Fruit fly (Drosophila melanogaster) whole organism, wandering third instar larva: ENCODE data around the gene BomBc3.

ENCODE experiments used
- Abd-B ChIP-seq: fragments of >200 bp; optimal IDR thresholded peaks from 2 replicates; lab custom pipeline; 2017; ENCODE audit warnings: missing biosample characterization, missing genetic modification characterization
- CG32264 ChIP-seq: fragments of 200-800 bp; sonication (Bioruptor generic); optimal IDR thresholded peaks from 2 replicates; lab custom pipeline; 2016; ENCODE audit warnings: missing biosample characterization, missing genetic modification characterization
- CG9705 ChIP-seq: fragments of 200-800 bp; sonication (Bioruptor generic); optimal IDR thresholded peaks from 2 replicates; lab custom pipeline; 2018; ENCODE audit warnings: missing biosample characterization, mild to moderate bottlenecking, missing genetic modification characterization
- CrebA ChIP-seq: fragments of 200-800 bp; sonication (Bioruptor generic); optimal IDR thresholded peaks from 2 replicates; lab custom pipeline; 2016; ENCODE audit warnings: missing biosample characterization, mild to moderate bottlenecking, missing genetic modification characterization, borderline replicate concordance
- Dfd ChIP-seq: fragments of >200 bp; optimal IDR thresholded peaks from 2 replicates; lab custom pipeline; 2017; ENCODE audit warnings: missing biosample characterization, missing genetic modification characterization
- Hnf4 ChIP-seq: fragments of 200-800 bp; sonication (Bioruptor generic); optimal IDR thresholded peaks from 2 replicates; lab custom pipeline; 2016; ENCODE audit warnings: missing biosample characterization, mild to moderate bottlenecking, missing genetic modification characterization
- Hr78 ChIP-seq: fragments of >200 bp; optimal IDR thresholded peaks from 2 replicates; lab custom pipeline; 2017; ENCODE audit warnings: missing biosample characterization, missing genetic modification characterization
- Jra ChIP-seq: sonication (Bioruptor generic); optimal IDR thresholded peaks from 2 replicates; lab custom pipeline; 2016; ENCODE audit warnings: missing biosample characterization, missing genetic modification characterization
- Mio ChIP-seq: sonication (Bioruptor generic); optimal IDR thresholded peaks from 2 replicates; lab custom pipeline; 2016; ENCODE audit warnings: missing biosample characterization, missing genetic modification characterization
- Myc ChIP-seq: fragments of >200 bp; optimal IDR thresholded peaks from 2 replicates; lab custom pipeline; 2017
- N ChIP-seq: fragments of >200 bp; optimal IDR thresholded peaks from 2 replicates; lab custom pipeline; 2018; ENCODE audit warnings: missing biosample characterization, missing external identifiers, missing genetic modification characterization
- OdsH ChIP-seq: fragments of 200-800 bp; sonication (Bioruptor generic); optimal IDR thresholded peaks from 2 replicates; lab custom pipeline; 2016; ENCODE audit warnings: missing biosample characterization, mild to moderate bottlenecking, missing genetic modification characterization
- Sp1 ChIP-seq: fragments of 200-800 bp; sonication (Bioruptor generic); optimal IDR thresholded peaks from 3 replicates; lab custom pipeline; 2019; ENCODE audit warnings: missing biosample characterization, mild to moderate bottlenecking, missing genetic modification characterization, moderate library complexity
- Vsx2 ChIP-seq: fragments of 200-300, 225-300 bp; sonication (Bioruptor generic); optimal IDR thresholded peaks from 2 replicates; lab custom pipeline; 2018; ENCODE audit warnings: missing biosample characterization, missing genetic modification characterization; ENCODE audit not compliant: partially characterized antibody
- br ChIP-seq: fragments of 200-800 bp; sonication (Bioruptor generic); optimal IDR thresholded peaks from 2 replicates; lab custom pipeline; 2016; ENCODE audit warnings: missing biosample characterization, missing genetic modification characterization
- dl ChIP-seq, 2 experiments: fragments of 175-275, 200-275 bp in 1 of 2; fragments of 200-275 bp in 1 of 2; sonication (Bioruptor generic); optimal IDR thresholded peaks; lab custom pipeline; 2018; ENCODE audit warnings: mild to moderate bottlenecking in 2 of 2, missing biosample characterization in 2 of 2, missing genetic modification characterization in 2 of 2, moderate library complexity in 2 of 2; ENCODE audit not compliant: partially characterized antibody in 2 of 2, insufficient read depth in 1 of 2
- dmrt93B ChIP-seq: fragments of 200-800 bp; sonication (Bioruptor generic); optimal IDR thresholded peaks from 2 replicates; lab custom pipeline; 2018; ENCODE audit warnings: missing biosample characterization, mild to moderate bottlenecking, missing genetic modification characterization
- dsf ChIP-seq: sonication (Bioruptor generic); optimal IDR thresholded peaks from 2 replicates; lab custom pipeline; 2016; ENCODE audit warnings: missing biosample characterization, missing genetic modification characterization, borderline replicate concordance
- ey ChIP-seq: fragments of 200-800 bp; sonication (Bioruptor generic); optimal IDR thresholded peaks from 2 replicates; lab custom pipeline; 2016; ENCODE audit warnings: missing biosample characterization, missing genetic modification characterization
- foxo ChIP-seq, 2 experiments: fragments of 200-800 bp; sonication (Bioruptor generic); optimal IDR thresholded peaks; 2 replicates in 1 of 2; 3 replicates in 1 of 2; lab custom pipeline; 2016 to 2017; ENCODE audit warnings: missing biosample characterization in 2 of 2, missing genetic modification characterization in 2 of 2
- fru ChIP-seq: fragments of 200-800 bp; sonication (Bioruptor generic); optimal IDR thresholded peaks from 3 replicates; lab custom pipeline; 2016; ENCODE audit warnings: missing biosample characterization, mild to moderate bottlenecking, missing genetic modification characterization
- jim ChIP-seq: fragments of 175-275, 200-325 bp; sonication (Bioruptor generic); optimal IDR thresholded peaks from 2 replicates; lab custom pipeline; 2016; ENCODE audit warnings: missing biosample characterization, mild to moderate bottlenecking, missing genetic modification characterization
- lola ChIP-seq: fragments of >200 bp; optimal IDR thresholded peaks from 2 replicates; lab custom pipeline; 2017; ENCODE audit warnings: missing biosample characterization, missing genetic modification characterization
- pan ChIP-seq: fragments of >200 bp; optimal IDR thresholded peaks from 2 replicates; lab custom pipeline; 2017
- psq ChIP-seq: fragments of 200-800 bp; sonication (Bioruptor generic); optimal IDR thresholded peaks from 3 replicates; lab custom pipeline; 2017; ENCODE audit warnings: missing biosample characterization, mild to moderate bottlenecking, missing genetic modification characterization, moderate library complexity
- rgr ChIP-seq: fragments of 200-800 bp; sonication (Bioruptor generic); optimal IDR thresholded peaks from 3 replicates; lab custom pipeline; 2016; ENCODE audit warnings: missing biosample characterization, mild to moderate bottlenecking, missing genetic modification characterization
- sage ChIP-seq: fragments of 200-800 bp; sonication (Bioruptor generic); optimal IDR thresholded peaks from 2 replicates; lab custom pipeline; 2016; ENCODE audit warnings: missing biosample characterization, mild to moderate bottlenecking, missing genetic modification characterization
- sv ChIP-seq: fragments of 200-800 bp; sonication (Bioruptor generic); optimal IDR thresholded peaks from 3 replicates; lab custom pipeline; 2016; ENCODE audit warnings: missing biosample characterization, missing genetic modification characterization
- tai ChIP-seq: sonication (Bioruptor generic); optimal IDR thresholded peaks from 2 replicates; lab custom pipeline; 2016; ENCODE audit warnings: missing biosample characterization, missing genetic modification characterization
- usp ChIP-seq: fragments of >200 bp; optimal IDR thresholded peaks from 2 replicates; lab custom pipeline; 2017; ENCODE audit warnings: missing biosample characterization, missing genetic modification characterization
- woc ChIP-seq: sonication (Bioruptor generic); optimal IDR thresholded peaks from 2 replicates; lab custom pipeline; 2016; ENCODE audit warnings: missing biosample characterization, mild to moderate bottlenecking, missing genetic modification characterization

The BomBc3 gene

DNA sequence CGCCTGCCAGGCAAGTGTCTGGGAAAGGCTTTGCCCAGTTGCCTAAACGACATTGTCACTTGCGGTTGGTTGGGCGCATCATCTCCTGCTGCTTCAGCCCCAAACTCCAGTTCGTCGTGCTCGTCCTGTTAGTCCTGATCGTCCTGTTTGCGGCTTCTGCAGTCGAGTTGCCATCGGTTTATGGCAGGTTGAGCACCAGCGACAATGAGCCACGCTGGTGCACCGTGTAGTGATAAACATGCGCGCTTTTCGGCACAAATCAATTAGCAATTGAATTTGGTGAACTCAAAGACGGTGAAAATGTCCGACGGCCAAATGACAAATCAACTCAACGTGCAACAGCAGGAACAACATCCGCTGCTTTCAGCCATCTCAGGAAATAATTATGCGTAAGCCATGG is 16.2 kb downstream of the BomBc3 start, which contains the start of gene CG13407:
Gene CG13407, plus strand, starts transcription at position 301 of the 400 bp plus-strand sequence.
- TF ChIP-seq Sp1 (GFP tag; lab: Kevin White, UChicago) = no peak
- no peak for TF ChIP-seq br (GFP tag; lab: Kevin White, UChicago)
- TF ChIP-seq dl (GFP tag; optimal IDR thresholded peaks at IDR 0.05; lab: Kevin White, UChicago; ENCODE audit: insufficient read depth in 1 of 2, partially characterized antibody in 2 of 2) = no peak
- TF ChIP-seq sage (GFP tag; lab: Kevin White, UChicago) = no peak
- no peak for TF ChIP-seq CG32264
- TF ChIP-seq fru (GFP tag; lab: Kevin White, UChicago) = no peak
- no peak for TF ChIP-seq OdsH (GFP tag; lab: Kevin White, UChicago)
- no peak for TF ChIP-seq dmrt93B (GFP tag; lab: Kevin White, UChicago)

- TF ChIP-seq CrebA (GFP tag; lab: Kevin White, UChicago) (no peak), Mio (no peak)
These were observed 21.4 kb downstream of the BomBc3 start for dm6 chr3R:22108316-22108715.

- TF ChIP-seq Sp1 (GFP tag; lab: Kevin White, UChicago) (no peak), Abd-B (no peak), foxo (GFP tag; optimal IDR thresholded peaks at IDR 0.05; lab: Kevin White, UChicago) (no peak), CrebA (GFP tag; lab: Kevin White, UChicago) (no peak), Hr78 (GFP tag; lab: Kevin White, UChicago) (no peak), lola (no peak), rgr (GFP tag; lab: Kevin White, UChicago) (no peak), Dfd (GFP tag; lab: Kevin White, UChicago) (no peak), sv (GFP tag; lab: Kevin White, UChicago) (no peak), tai (GFP tag; lab: Kevin White, UChicago) (no peak), ey (GFP tag; lab: Kevin White, UChicago) (no peak), jim (GFP tag; lab: Kevin White, UChicago) (no peak)
These were observed 26.3 kb downstream of the BomBc3 start, which contains the start of gene Ir94a for dm6 chr3R:22113127-22113526. Gene Ir94a, plus strand, starts transcription at chr3R:22113427.

DNA sequence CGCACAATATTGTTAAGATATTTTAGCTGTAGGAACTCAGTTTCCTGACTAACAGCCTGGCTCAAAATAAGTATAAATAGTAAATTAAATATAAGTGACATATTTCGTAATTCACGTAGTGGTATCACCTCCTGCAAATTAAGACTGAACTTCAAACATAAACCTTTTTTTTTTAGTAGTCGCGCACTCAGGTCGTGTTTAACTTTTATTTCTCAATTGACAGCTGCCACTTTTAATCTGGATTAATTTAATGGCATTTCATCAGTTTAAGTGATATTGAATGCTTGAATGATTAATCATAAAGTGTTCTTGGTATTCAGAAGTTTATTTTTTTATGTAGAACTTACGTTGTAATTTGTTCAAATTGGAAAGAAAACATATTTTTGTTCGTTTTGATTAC is 30.3 kb downstream of the BomBc3 start, which contains the start of gene Ir94b:
Gene Ir94b, minus strand, starts transcription at position 101 of the 400 bp plus-strand sequence.
- TF ChIP-seq Abd-B (no peak), OdsH (GFP tag; lab: Kevin White, UChicago) (no peak), psq (no peak), Jra (no peak), CG9705 (GFP tag; lab: Kevin White, UChicago) (no peak), usp (GFP tag; lab: Kevin White, UChicago) (no peak), Hr78 (GFP tag; lab: Kevin White, UChicago) (no peak)

dm6 chr3R:22119354-22119753 is 32.5 kb downstream of the BomBc3 start, which contains the start of gene Ir94c:
Gene Ir94c, minus strand, starts transcription at chr3R:22119454.
- no peak for TF ChIP-seq CG9705 (GFP tag; lab: Kevin White, UChicago)
- no peak for TF ChIP-seq foxo (GFP tag; optimal IDR thresholded peaks at IDR 0.05; lab: Kevin White, UChicago)
- no peak for TF ChIP-seq jim (GFP tag; lab: Kevin White, UChicago)
- no peak for TF ChIP-seq dsf (GFP tag; lab: Kevin White, UChicago)
- TF ChIP-seq br (GFP tag; lab: Kevin White, UChicago) = no peak
- TF ChIP-seq Hnf4 (GFP tag; lab: Kevin White, UChicago) = no peak
- TF ChIP-seq Mio = no peak
- no peak for TF ChIP-seq N (GFP tag; lab: Kevin White, UChicago)

- no peak for TF ChIP-seq Hr78 (GFP tag; lab: Kevin White, UChicago)
- no peak for TF ChIP-seq sv (GFP tag; lab: Kevin White, UChicago)
- TF ChIP-seq Mio = no peak
- no peak for TF ChIP-seq Hnf4 (GFP tag; lab: Kevin White, UChicago)
- no peak for TF ChIP-seq br (GFP tag; lab: Kevin White, UChicago)
- TF ChIP-seq dsf (GFP tag; lab: Kevin White, UChicago) = no peak
- no peak for TF ChIP-seq fru (GFP tag; lab: Kevin White, UChicago)
- TF ChIP-seq woc (GFP tag; lab: Kevin White, UChicago) = no peak
- TF ChIP-seq Vsx2 (GFP tag; lab: Kevin White, UChicago) = no peak
- TF ChIP-seq Myc (lab: Kevin White, UChicago) = no peak
- no peak for TF ChIP-seq N (GFP tag; lab: Kevin White, UChicago)
- TF ChIP-seq OdsH (GFP tag; lab: Kevin White, UChicago) = no peak
- no peak for TF ChIP-seq pan (lab: Kevin White, UChicago)
- TF ChIP-seq Dfd (GFP tag; lab: Kevin White, UChicago) = no peak
These were observed 32.9 kb downstream of the BomBc3 start, which contains the start of gene CG42390 for dm6 chr3R:22119761-22120160. Gene CG42390, plus strand, starts transcription at chr3R:22120061.
